Fruit fly (Drosophila melanogaster) whole organism, embryonic: ENCODE measurements around the gene CG43059.

ENCODE experiments used
- Bteb2 ChIP-seq: fragments of 200-800 bp; sonication (Bioruptor generic); optimal IDR thresholded peaks from 2 replicates; lab custom pipeline; 2016; ENCODE audit warnings: missing biosample characterization, missing genetic modification characterization
- CG1024 ChIP-seq: fragments of 200-800 bp; sonication (Bioruptor generic); IDR thresholded peaks from 2 replicates; pipeline ENCODE4 v1.3.6; 2022; ENCODE audit warnings: missing biosample characterization, missing genetic modification characterization
- CG10565 ChIP-seq: fragments of 200-800 bp; sonication (Bioruptor generic); optimal IDR thresholded peaks from 3 replicates; lab custom pipeline; 2016; ENCODE audit warnings: missing biosample characterization, mild to moderate bottlenecking, missing genetic modification characterization
- CG12659 ChIP-seq: fragments of 200-800 bp; sonication (Bioruptor generic); optimal IDR thresholded peaks from 3 replicates; lab custom pipeline; 2017; ENCODE audit warnings: mild to moderate bottlenecking, missing biosample characterization, missing genetic modification reagents, missing genetic modification characterization
- CG15073 ChIP-seq: fragments of 200-800 bp; sonication (Bioruptor generic); optimal IDR thresholded peaks from 2 replicates; lab custom pipeline; 2016; ENCODE audit warnings: missing biosample characterization, missing genetic modification characterization
- CG15514 ChIP-seq: fragments of 200-800 bp; sonication (Bioruptor generic); optimal IDR thresholded peaks from 3 replicates; lab custom pipeline; 2017; ENCODE audit warnings: missing biosample characterization, missing genetic modification characterization, mild to moderate bottlenecking, moderate library complexity, missing genetic modification reagents
- CG17802 ChIP-seq: fragments of 200-800 bp; sonication (Bioruptor generic); optimal IDR thresholded peaks from 2 replicates; lab custom pipeline; 2018; ENCODE audit warnings: missing biosample characterization, mild to moderate bottlenecking, missing genetic modification characterization, moderate library complexity
- CG2120 ChIP-seq: fragments of 200-800 bp; sonication (Bioruptor generic); optimal IDR thresholded peaks from 3 replicates; lab custom pipeline; 2016; ENCODE audit warnings: missing biosample characterization, missing genetic modification characterization
- CG34376 ChIP-seq: fragments of 200-800 bp; sonication (Bioruptor generic); optimal IDR thresholded peaks from 2 replicates; lab custom pipeline; 2018; ENCODE audit warnings: missing biosample characterization, mild to moderate bottlenecking, missing genetic modification characterization
- CG6791 ChIP-seq: fragments of 200-800 bp; sonication (Bioruptor generic); IDR thresholded peaks from 3 replicates; pipeline ENCODE4 v1.3.6; 2022; ENCODE audit warnings: missing biosample characterization, missing genetic modification characterization; ENCODE audit not compliant: partially characterized antibody
- CG9215 ChIP-seq: fragments of 200-800 bp; sonication (Bioruptor generic); IDR thresholded peaks from 2 replicates; pipeline ENCODE4 v1.3.6; 2022; ENCODE audit warnings: missing biosample characterization, missing genetic modification characterization
- Deaf1 ChIP-seq: fragments of 200-800 bp; optimal IDR thresholded peaks from 3 replicates; lab custom pipeline; 2019; ENCODE audit warnings: missing biosample characterization, mild to moderate bottlenecking, missing genetic modification characterization, moderate library complexity
- GATAe ChIP-seq: fragments of 200-800 bp; sonication (Bioruptor generic); conservative IDR thresholded peaks from 2 replicates; pipeline ENCODE4 v1.3.6; 2022; ENCODE audit warnings: missing biosample characterization, missing genetic modification characterization
- HLH4C ChIP-seq: fragments of 200-800 bp; sonication (Bioruptor generic); IDR thresholded peaks from 3 replicates; pipeline ENCODE4 v1.3.6; 2022; ENCODE audit warnings: missing biosample characterization, missing genetic modification characterization; ENCODE audit not compliant: partially characterized antibody
- HLH54F ChIP-seq: fragments of 200-800 bp; sonication (Bioruptor generic); optimal IDR thresholded peaks from 3 replicates; lab custom pipeline; 2016; ENCODE audit warnings: missing biosample characterization, missing genetic modification characterization
- HmgD ChIP-seq: fragments of 200-800 bp; sonication (Bioruptor generic); optimal IDR thresholded peaks from 3 replicates; lab custom pipeline; 2016; ENCODE audit warnings: missing biosample characterization, missing genetic modification characterization
- Hr78 ChIP-seq, 2 experiments: fragments of 200-800 bp in 1 of 2; fragments of >200 bp in 1 of 2; sonication (Bioruptor generic) in 1 of 2; optimal IDR thresholded peaks; 2 replicates each; lab custom pipeline; 2017 to 2019; ENCODE audit warnings: missing biosample characterization in 2 of 2, missing genetic modification characterization in 2 of 2, mild to moderate bottlenecking in 1 of 2, moderate library complexity in 1 of 2
- Med ChIP-seq: fragments of 200-800 bp; sonication (Bioruptor generic); peaks from one replicate; lab custom pipeline; 2016; ENCODE audit warnings: missing biosample characterization, missing genetic modification characterization, mild to moderate bottlenecking, inconsistent platforms, moderate library complexity
- NFAT ChIP-seq: fragments of 200-800 bp; sonication (Bioruptor generic); IDR thresholded peaks from 2 replicates; pipeline ENCODE4 v1.3.6; 2022; ENCODE audit warnings: missing biosample characterization, missing genetic modification characterization
- Pdp1 ChIP-seq, 2 experiments: fragments of 200-800 bp; sonication (Bioruptor generic); optimal IDR thresholded peaks; 3 replicates each; lab custom pipeline; 2016; ENCODE audit warnings: missing biosample characterization in 2 of 2, missing genetic modification characterization in 2 of 2, mild to moderate bottlenecking in 1 of 2, moderate library complexity in 1 of 2
- Sry-δ ChIP-seq: fragments of 200-800 bp; sonication (Bioruptor generic); optimal IDR thresholded peaks from 2 replicates; lab custom pipeline; 2016; ENCODE audit warnings: missing biosample characterization, missing genetic modification characterization
- Usf ChIP-seq: fragments of 200-800 bp; sonication (Bioruptor generic); optimal IDR thresholded peaks from 2 replicates; lab custom pipeline; 2017; ENCODE audit warnings: missing genotype, missing biosample characterization, missing genetic modification characterization
- ash1 ChIP-seq: fragments of 200-800 bp; sonication (Bioruptor generic); optimal IDR thresholded peaks from 2 replicates; lab custom pipeline; 2018; ENCODE audit warnings: missing biosample characterization, mild to moderate bottlenecking, missing genetic modification characterization
- bab2 ChIP-seq: fragments of 200-800 bp; sonication (Bioruptor generic); optimal IDR thresholded peaks from 2 replicates; lab custom pipeline; 2016; ENCODE audit warnings: missing biosample characterization, missing genetic modification characterization
- br ChIP-seq: fragments of >200 bp; optimal IDR thresholded peaks from 2 replicates; lab custom pipeline; 2017
- chinmo ChIP-seq: fragments of 200-800 bp; sonication (Bioruptor generic); IDR thresholded peaks from 4 replicates; pipeline ENCODE4 v1.3.6; 2022; ENCODE audit warnings: missing biosample characterization, missing genetic modification characterization; ENCODE audit not compliant: partially characterized antibody
- fd102C ChIP-seq: fragments of 200-800 bp; sonication (Bioruptor generic); optimal IDR thresholded peaks from 2 replicates; lab custom pipeline; 2018; ENCODE audit warnings: missing biosample characterization, mild to moderate bottlenecking, missing genetic modification characterization, moderate library complexity
- grn ChIP-seq: fragments of 200-800 bp; sonication (Bioruptor generic); optimal IDR thresholded peaks from 3 replicates; lab custom pipeline; 2017; ENCODE audit warnings: missing biosample characterization, missing genetic modification characterization
- hbn ChIP-seq: fragments of 200-800 bp; sonication (Bioruptor generic); IDR thresholded peaks from 2 replicates; pipeline ENCODE4 v1.3.6; 2022; ENCODE audit warnings: missing biosample characterization, missing genetic modification characterization; ENCODE audit not compliant: partially characterized antibody
- jigr1 ChIP-seq: fragments of 200-800 bp; sonication (Bioruptor generic); IDR thresholded peaks from 3 replicates; pipeline ENCODE4 v1.3.6; 2022; ENCODE audit warnings: missing biosample characterization, missing genetic modification characterization
- ken ChIP-seq: fragments of 200-800 bp; sonication (Bioruptor generic); IDR thresholded peaks from 3 replicates; pipeline ENCODE4 v1.3.6; 2022; ENCODE audit warnings: missing biosample characterization, missing genetic modification characterization
- lbe ChIP-seq: fragments of 200-800 bp; sonication (Bioruptor generic); optimal IDR thresholded peaks from 2 replicates; lab custom pipeline; 2016; ENCODE audit warnings: missing biosample characterization, mild to moderate bottlenecking, missing genetic modification characterization
- nom ChIP-seq: fragments of 200-800 bp; sonication (Bioruptor generic); optimal IDR thresholded peaks from 2 replicates; lab custom pipeline; 2017; ENCODE audit warnings: missing biosample characterization, missing genetic modification characterization, mild to moderate bottlenecking, moderate library complexity, missing genetic modification reagents
- odd ChIP-seq: fragments of 200-800 bp; sonication (Bioruptor generic); optimal IDR thresholded peaks from 2 replicates; lab custom pipeline; 2017; ENCODE audit warnings: missing biosample characterization, mild to moderate bottlenecking, missing genetic modification characterization
- otp ChIP-seq: fragments of 200-800 bp; sonication (Bioruptor generic); IDR thresholded peaks from 3 replicates; pipeline ENCODE4, ENCODE4 v1.3.6; 2022; ENCODE audit warnings: missing biosample characterization, missing genetic modification characterization
- pho ChIP-seq: fragments of 200-800 bp; sonication (Bioruptor generic); optimal IDR thresholded peaks from 2 replicates; lab custom pipeline; 2016; ENCODE audit warnings: missing biosample characterization, missing genetic modification characterization
- pzg ChIP-seq: fragments of 200-800 bp; sonication (Bioruptor generic); optimal IDR thresholded peaks from 3 replicates; lab custom pipeline; 2018; ENCODE audit warnings: missing biosample characterization, mild to moderate bottlenecking, missing genetic modification characterization, moderate library complexity
- ro ChIP-seq: fragments of 200-800 bp; sonication (Bioruptor generic); IDR thresholded peaks from 2 replicates; pipeline ENCODE4 v1.3.6; 2022; ENCODE audit warnings: missing biosample characterization, missing genetic modification characterization
- sd ChIP-seq: fragments of 200-800 bp; sonication (Bioruptor generic); optimal IDR thresholded peaks from 3 replicates; lab custom pipeline; 2018; ENCODE audit warnings: missing biosample characterization, mild to moderate bottlenecking, missing genetic modification characterization, moderate library complexity
- sna ChIP-seq: fragments of 200-800 bp; sonication (Bioruptor generic); IDR thresholded peaks from 2 replicates; pipeline ENCODE4 v1.3.6; 2022; ENCODE audit warnings: missing biosample characterization, missing genetic modification characterization; ENCODE audit not compliant: partially characterized antibody
- stwl ChIP-seq: fragments of 200-800 bp; sonication (Bioruptor generic); optimal IDR thresholded peaks from 3 replicates; lab custom pipeline; 2018; ENCODE audit warnings: missing biosample characterization, mild to moderate bottlenecking, missing genetic modification characterization, moderate library complexity
- unc-4 ChIP-seq: fragments of 200-800 bp; sonication (Bioruptor generic); IDR thresholded peaks from 2 replicates; pipeline ENCODE4 v1.3.6; 2022; ENCODE audit warnings: missing biosample characterization, missing genetic modification characterization; ENCODE audit not compliant: partially characterized antibody
- vvl ChIP-seq: fragments of 200-800 bp; sonication (Bioruptor generic); IDR thresholded peaks from 2 replicates; pipeline ENCODE4 v1.3.6; 2022; ENCODE audit warnings: missing biosample characterization, missing genetic modification characterization

CG43059 gene

dm6 chr3L:8358776-8359455, 40.1 kb upstream of the CG43059 start (continued):
- peak; percentile 66; the same call in 1 of the 2 replicates for TF ChIP-seq sna (GFP tag; lab: Robert Waterston, UW)
- TF ChIP-seq CG15073 (GFP tag; lab: Kevin White, UChicago) = no peak
- TF ChIP-seq hbn (GFP tag; lab: Robert Waterston, UW) = peak; percentile 69
- no peak for TF ChIP-seq CG9215 (GFP tag; lab: Robert Waterston, UW)
- TF ChIP-seq unc-4 = peak; percentile 74
- no peak for TF ChIP-seq nom (GFP tag; lab: Kevin White, UChicago)
- TF ChIP-seq HLH4C (GFP tag; lab: Robert Waterston, UW) = peak; percentile 75
- TF ChIP-seq fd102C (GFP tag; lab: Kevin White, UChicago) = no peak
- peak; percentile 58 for TF ChIP-seq Med (GFP tag; lab: Kevin White, UChicago)
- peak; percentile 32 for TF ChIP-seq pzg
- no peak for TF ChIP-seq HmgD (GFP tag; lab: Kevin White, UChicago)
- peak; percentile 75; the same call in 3 of the 4 replicates for TF ChIP-seq chinmo
- peak; percentile 19 for TF ChIP-seq sd (tag; lab: Kevin White, UChicago)
- peak; percentile 87 for TF ChIP-seq grn (GFP tag; lab: Kevin White, UChicago)
- peak; percentile 74 for TF ChIP-seq CG6791 (GFP tag; lab: Robert Waterston, UW)
- TF ChIP-seq Pdp1 (GFP tag; optimal IDR thresholded peaks at IDR 0.05; lab: Kevin White, UChicago) = peak in 1 of 2 experiments; percentile 100
- no peak for TF ChIP-seq NFAT (GFP tag; lab: Robert Waterston, UW)
- TF ChIP-seq ro (GFP tag; lab: Robert Waterston, UW) = no peak
- TF ChIP-seq GATAe = peak; percentile 50
- TF ChIP-seq Sry-δ = peak; percentile 55
- TF ChIP-seq CG12659 (GFP tag; lab: Kevin White, UChicago) = no peak
- no peak for TF ChIP-seq ken
- peak; percentile 45 for TF ChIP-seq Deaf1 (tag; lab: Kevin White, UChicago)
- TF ChIP-seq CG15514 (GFP tag; lab: Kevin White, UChicago) = no peak

- TF ChIP-seq Med (GFP tag; lab: Kevin White, UChicago) (peak; percentile 78), pho (no peak), ash1 (GFP tag; lab: Kevin White, UChicago) (no peak), otp (GFP tag; lab: Robert Waterston, UW) (no peak), CG10565 (no peak), Bteb2 (GFP tag; lab: Kevin White, UChicago) (no peak), jigr1 (GFP tag; lab: Robert Waterston, UW) (no peak), vvl (GFP tag; lab: Robert Waterston, UW) (0 out of 2 replicates have a peak, but pooled peaks have one; percentile 16), Hr78 (GFP tag; optimal IDR thresholded peaks at IDR 0.05; lab: Kevin White, UChicago) (no peak), odd (no peak), CG34376 (GFP tag; lab: Kevin White, UChicago) (no peak), Usf (no peak), CG17802 (tag; lab: Kevin White, UChicago) (no peak), lbe (GFP tag; lab: Kevin White, UChicago) (no peak), HLH54F (no peak), bab2 (GFP tag; lab: Kevin White, UChicago) (no peak), nom (GFP tag; lab: Kevin White, UChicago) (peak; percentile 54), CG2120 (GFP tag; lab: Kevin White, UChicago) (peak; percentile 12), br (lab: Kevin White, UChicago) (no peak), CG1024 (no peak), stwl (tag; lab: Kevin White, UChicago) (no peak)
Observed at dm6 chr3L:8358138-8358537, 39.4 kb upstream of the CG43059 start.
